Fruit fly (Drosophila melanogaster): ENCODE results near the gene trol.

DNA sequence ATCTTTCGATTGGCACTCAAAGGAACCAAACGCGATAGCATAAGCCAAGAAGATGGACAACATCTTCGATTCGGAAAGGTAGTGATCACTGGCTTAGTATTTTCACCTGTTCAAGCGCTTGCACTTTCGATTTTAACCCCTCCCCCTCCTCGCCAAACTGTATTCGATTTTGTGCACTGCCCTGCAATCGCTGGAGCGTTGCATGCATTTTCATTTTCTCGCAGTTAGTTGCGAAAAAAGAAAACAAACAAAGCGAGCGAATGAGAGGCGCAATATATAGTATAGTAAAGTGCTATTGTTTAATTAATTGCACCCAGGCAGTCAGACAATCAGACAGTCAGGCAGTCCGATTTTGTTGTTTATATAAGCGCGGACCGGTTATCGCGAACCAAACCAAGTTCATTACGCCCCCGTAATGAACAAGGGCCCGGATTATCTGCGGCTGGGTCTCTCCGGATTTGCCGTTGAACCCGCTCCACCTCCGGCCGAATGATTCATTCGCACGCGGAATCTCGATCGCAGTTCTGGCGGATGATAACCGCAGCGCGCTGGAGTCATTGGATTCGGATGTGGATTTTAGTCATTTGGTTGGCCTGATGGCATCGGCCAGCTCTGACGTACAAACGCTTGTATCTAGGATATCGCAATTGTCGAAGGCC, 48.0 kb upstream of the trol start:
- TF ChIP-seq CG8478 (optimal IDR thresholded peaks at IDR 0.05) (no peak), Dll (optimal IDR thresholded peaks at IDR 0.05) (no peak)

Data from whole organism.